Worm (Caenorhabditis elegans) whole organism, L3 larva: ENCODE measurements around the gene amx-1.

ENCODE experiments used
- ama-1 ChIP-seq: fragments of 150-350 bp; optimal IDR thresholded peaks from 2 replicates; lab custom pipeline; 2018
- egl-27 ChIP-seq: sonication (generic microtip); optimal IDR thresholded peaks from 4 replicates; lab custom pipeline; 2017; ENCODE audit warnings: missing biosample characterization, missing genetic modification reagents, missing genetic modification characterization
- egl-5 ChIP-seq: fragments of 150-350 bp; optimal IDR thresholded peaks from 2 replicates; lab custom pipeline; 2017; ENCODE audit warnings: missing biosample characterization, missing genetic modification reagents, missing genetic modification characterization, inconsistent platforms
- elt-1 ChIP-seq: fragments of 150-350 bp; optimal IDR thresholded peaks from 2 replicates; lab custom pipeline; 2014; ENCODE audit warnings: missing biosample characterization, missing genetic modification characterization
- elt-2 ChIP-seq: sonication (generic microtip); optimal IDR thresholded peaks from 2 replicates; lab custom pipeline; 2016; ENCODE audit warnings: missing genetic modification reagents, mild to moderate bottlenecking, missing genetic modification characterization, missing compliant biosample characterization
- fos-1 ChIP-seq: fragments of 150-350 bp; optimal IDR thresholded peaks from 2 replicates; lab custom pipeline; 2014; ENCODE audit warnings: missing biosample characterization, missing genetic modification characterization
- nfya-1 ChIP-seq: sonication (generic microtip); optimal IDR thresholded peaks from 2 replicates; lab custom pipeline; 2017; ENCODE audit warnings: missing genetic modification characterization, mild to moderate bottlenecking, missing compliant biosample characterization, antibody characterized with exemption, moderate library complexity; ENCODE audit not compliant: insufficient read depth
- nhr-11 ChIP-seq: fragments of 150-350 bp; optimal IDR thresholded peaks from 2 replicates; lab custom pipeline; 2014; ENCODE audit warnings: missing biosample characterization, missing genetic modification characterization
- nhr-76 ChIP-seq: fragments of 150-350 bp; sonication (generic microtip); optimal IDR thresholded peaks from 5 replicates; lab custom pipeline; 2014; ENCODE audit warnings: missing biosample characterization, missing genetic modification characterization
- snpc-4 ChIP-seq: fragments of 150-350 bp; optimal IDR thresholded peaks from 2 replicates; lab custom pipeline; 2014; ENCODE audit warnings: missing biosample characterization, missing genetic modification characterization
- unc-39 ChIP-seq: sonication (generic microtip); optimal IDR thresholded peaks from 4 replicates; lab custom pipeline; 2017; ENCODE audit warnings: missing biosample characterization, missing genetic modification characterization
- zag-1 ChIP-seq: fragments of 150-350 bp; optimal IDR thresholded peaks from 2 replicates; lab custom pipeline; 2014; ENCODE audit warnings: missing biosample characterization, missing genetic modification characterization

ce11 chrIII:3797180-3798026 is 24.8 kb upstream of the amx-1 start:
- no peak for TF ChIP-seq fos-1 (tag; lab: Kevin White, UChicago)
- no peak for TF ChIP-seq egl-27
- TF ChIP-seq snpc-4 (tag; lab: Kevin White, UChicago) = no peak
- peak; percentile 37 for TF ChIP-seq elt-2
- TF ChIP-seq elt-1 = peak; percentile 96
- no peak for TF ChIP-seq unc-39
- no peak for TF ChIP-seq nhr-76 (tag; lab: Kevin White, UChicago)
- TF ChIP-seq zag-1 (tag; lab: Kevin White, UChicago) = no peak
- TF ChIP-seq nhr-11 (tag; lab: Kevin White, UChicago) = no peak
- peak; percentile 85 for TF ChIP-seq ama-1 (lab: Kevin White, UChicago)
- TF ChIP-seq egl-5 (tag; lab: Kevin White, UChicago) = peak; percentile 30
- peak; percentile 37 for TF ChIP-seq nfya-1 (tag; lab: Kevin White, UChicago)
